Worm (Caenorhabditis elegans): ENCODE results near the gene T16G12.13.
"Not testable (repeated sequence)": the region's sequence is repeated elsewhere in the genome, so short reads cannot be mapped to it uniquely, and the experiment has no call there.

ce11 chrIII:10050321-10050720, 10.3 kb upstream of the T16G12.13 start, which contains the start of gene T16G12.3:
- TF ChIP-seq F13H6.1, zag-1, ZK546.5, ztf-4, unc-39, ceh-82, nhr-12, lin-11, lin-39, elt-3, aly-2, fos-1 (tag; optimal IDR thresholded peaks at IDR 0.05): not testable (repeated sequence)

Data from whole organism, L2 larva.